Worm (Caenorhabditis elegans) whole organism, young adult: ENCODE measurements around the gene dpf-1.

Source experiments
- B0019.2 ChIP-seq: fragments of 200-800 bp; sonication (Bioruptor generic); conservative IDR thresholded peaks from 2 replicates; pipeline ENCODE4 v1.3.6; 2022; ENCODE audit warnings: missing genetic modification reagents, missing genetic modification characterization, missing compliant biosample characterization
- B0261.1 ChIP-seq: sonication (generic microtip); optimal IDR thresholded peaks from 2 replicates; lab custom pipeline; 2016; ENCODE audit warnings: mild to moderate bottlenecking, missing genetic modification characterization, moderate library complexity, missing compliant biosample characterization
- F23B12.7 ChIP-seq: sonication (generic microtip); optimal IDR thresholded peaks from 2 replicates; lab custom pipeline; 2017; ENCODE audit warnings: missing genetic modification characterization, mild to moderate bottlenecking, missing compliant biosample characterization, antibody characterized with exemption, moderate library complexity; ENCODE audit not compliant: insufficient read depth
- F39B2.1 ChIP-seq: fragments of 200-800 bp; sonication (Bioruptor generic); IDR thresholded peaks from 2 replicates; pipeline ENCODE4 v1.3.6; 2022; ENCODE audit warnings: missing genetic modification reagents, missing genetic modification characterization, missing compliant biosample characterization
- F55B11.4 ChIP-seq: sonication (generic microtip); optimal IDR thresholded peaks from 2 replicates; lab custom pipeline; 2016; ENCODE audit warnings: missing compliant biosample characterization, missing genetic modification characterization, borderline replicate concordance; ENCODE audit not compliant: insufficient read depth
- F57A8.1 ChIP-seq: fragments of 200-800 bp; sonication (Bioruptor generic); optimal IDR thresholded peaks from 2 replicates; lab custom pipeline; 2018; ENCODE audit warnings: mild to moderate bottlenecking, missing genetic modification characterization, moderate library complexity, missing compliant biosample characterization
- Y53F4B.3 ChIP-seq: fragments of 200-800 bp; sonication (Bioruptor generic); IDR thresholded peaks from 2 replicates; pipeline ENCODE4 v1.3.6; 2022; ENCODE audit warnings: missing genetic modification reagents, missing genetic modification characterization, missing compliant biosample characterization
- Y79H2A.3 ChIP-seq: fragments of 200-800 bp; sonication (Bioruptor generic); conservative IDR thresholded peaks from 2 replicates; pipeline ENCODE4 v1.3.6; 2022; ENCODE audit warnings: missing genetic modification reagents, missing genetic modification characterization, missing compliant biosample characterization
- ama-1 ChIP-seq, 3 experiments: fragments of 150-350 bp in 1 of 3; sonication (generic microtip) in 2 of 3; optimal IDR thresholded peaks; 2 replicates each; lab custom pipeline; 2014 to 2018; ENCODE audit warnings: missing biosample characterization in 2 of 3, missing genetic modification characterization in 2 of 3, missing genetic modification reagents in 2 of 3
- aptf-3 ChIP-seq: fragments of 200-800 bp; sonication (Bioruptor generic); IDR thresholded peaks from 2 replicates; pipeline ENCODE4 v1.3.6; 2022; ENCODE audit warnings: missing genetic modification characterization, missing compliant biosample characterization
- athp-1 ChIP-seq: sonication (generic microtip); optimal IDR thresholded peaks from 2 replicates; lab custom pipeline; 2017; ENCODE audit warnings: mild to moderate bottlenecking, missing genetic modification characterization, missing compliant biosample characterization
- attf-3 ChIP-seq: fragments of 200-800 bp; sonication (Bioruptor generic); conservative IDR thresholded peaks from 2 replicates; pipeline ENCODE4 v1.3.6; 2022; ENCODE audit warnings: missing genetic modification reagents, missing genetic modification characterization, missing compliant biosample characterization
- attf-5 ChIP-seq: fragments of 200-800 bp; sonication (Bioruptor generic); optimal IDR thresholded peaks from 2 replicates; lab custom pipeline; 2018; ENCODE audit warnings: mild to moderate bottlenecking, missing genetic modification characterization, missing compliant biosample characterization
- ccch-3 ChIP-seq: fragments of 200-800 bp; sonication (Bioruptor generic); optimal IDR thresholded peaks from 2 replicates; lab custom pipeline; 2018; ENCODE audit warnings: mild to moderate bottlenecking, missing genetic modification characterization, missing compliant biosample characterization
- ceh-79 ChIP-seq: sonication (generic microtip); optimal IDR thresholded peaks from 2 replicates; lab custom pipeline; 2017; ENCODE audit warnings: mild to moderate bottlenecking, missing genetic modification characterization, missing compliant biosample characterization
- efl-1 ChIP-seq: fragments of 150-350 bp; optimal IDR thresholded peaks from 2 replicates; lab custom pipeline; 2014; ENCODE audit warnings: missing biosample characterization, missing genetic modification reagents, missing genetic modification characterization
- egl-44 ChIP-seq: fragments of 200-800 bp; sonication (Bioruptor generic); IDR thresholded peaks from 2 replicates; pipeline ENCODE4 v1.3.6; 2022; ENCODE audit warnings: missing genetic modification reagents, missing genetic modification characterization, missing compliant biosample characterization
- ekl-4 ChIP-seq: fragments of 200-800 bp; sonication (Bioruptor generic); IDR thresholded peaks from 2 replicates; pipeline ENCODE4 v1.3.6; 2022; ENCODE audit warnings: missing genetic modification reagents, missing genetic modification characterization, missing compliant biosample characterization
- fkh-3 ChIP-seq: sonication (generic microtip); optimal IDR thresholded peaks from 2 replicates; lab custom pipeline; 2016; ENCODE audit warnings: mild to moderate bottlenecking, missing genetic modification characterization, missing compliant biosample characterization
- hlh-26 ChIP-seq: fragments of 200-800 bp; sonication (Bioruptor generic); conservative IDR thresholded peaks from 2 replicates; pipeline ENCODE4 v1.3.6; 2022; ENCODE audit warnings: missing genetic modification reagents, missing genetic modification characterization, missing compliant biosample characterization
- hsf-1 ChIP-seq: fragments of 200-800 bp; sonication (Bioruptor generic); IDR thresholded peaks from 2 replicates; pipeline ENCODE4 v1.3.6; 2022; ENCODE audit warnings: missing genetic modification reagents, missing genetic modification characterization, missing compliant biosample characterization
- lag-1 ChIP-seq: fragments of 200-800 bp; sonication (Bioruptor generic); IDR thresholded peaks from 2 replicates; pipeline ENCODE4 v1.3.6; 2022; ENCODE audit warnings: missing genetic modification reagents, missing genetic modification characterization, missing compliant biosample characterization
- lir-1 ChIP-seq: fragments of 200-800 bp; sonication (Bioruptor generic); conservative IDR thresholded peaks from 2 replicates; pipeline ENCODE4 v1.3.6; 2022; ENCODE audit warnings: missing genetic modification reagents, missing genetic modification characterization, missing compliant biosample characterization
- lsy-27 ChIP-seq: sonication (generic microtip); optimal IDR thresholded peaks from 2 replicates; lab custom pipeline; 2017; ENCODE audit warnings: missing genetic modification characterization, mild to moderate bottlenecking, missing compliant biosample characterization, antibody characterized with exemption, missing genotype, borderline replicate concordance; ENCODE audit not compliant: insufficient read depth
- madf-6 ChIP-seq: fragments of 200-800 bp; sonication (Bioruptor generic); IDR thresholded peaks from 2 replicates; pipeline ENCODE4 v1.3.6; 2022; ENCODE audit warnings: missing genetic modification reagents, missing genetic modification characterization, missing compliant biosample characterization
- madf-8 ChIP-seq: fragments of 200-800 bp; sonication (Bioruptor generic); conservative IDR thresholded peaks from 2 replicates; pipeline ENCODE4 v1.3.6; 2022; ENCODE audit warnings: missing genetic modification reagents, missing genetic modification characterization, missing compliant biosample characterization
- mcd-1 ChIP-seq: fragments of 200-800 bp; sonication (Bioruptor generic); IDR thresholded peaks from 2 replicates; pipeline ENCODE4 v1.3.6; 2022; ENCODE audit warnings: missing genetic modification reagents, missing genetic modification characterization, missing compliant biosample characterization
- nfyb-1 ChIP-seq: fragments of 200-800 bp; sonication (Bioruptor generic); IDR thresholded peaks from 2 replicates; pipeline ENCODE4 v1.3.6; 2022; ENCODE audit warnings: missing genetic modification reagents, missing genetic modification characterization, missing compliant biosample characterization
- nhr-27 ChIP-seq: fragments of 200-800 bp; sonication (Bioruptor generic); optimal IDR thresholded peaks from 2 replicates; lab custom pipeline; 2018; ENCODE audit warnings: mild to moderate bottlenecking, missing genetic modification characterization, moderate library complexity, missing compliant biosample characterization
- nhr-80 ChIP-seq: sonication (generic microtip); optimal IDR thresholded peaks from 2 replicates; lab custom pipeline; 2016; ENCODE audit warnings: missing genetic modification characterization, missing compliant biosample characterization
- nhr-90 ChIP-seq: sonication (generic microtip); optimal IDR thresholded peaks from 2 replicates; lab custom pipeline; 2016; ENCODE audit warnings: missing genotype, mild to moderate bottlenecking, missing genetic modification characterization, missing compliant biosample characterization
- pha-4 ChIP-seq: fragments of 150-350 bp; sonication (generic microtip); optimal IDR thresholded peaks from 2 replicates; lab custom pipeline; 2014; ENCODE audit warnings: missing biosample characterization, missing genetic modification reagents, missing genetic modification characterization
- rpc-1 ChIP-seq, 2 experiments: fragments of 150-350 bp in 1 of 2; sonication (generic microtip) in 1 of 2; optimal IDR thresholded peaks; 2 replicates each; lab custom pipeline; 2014 to 2018; ENCODE audit warnings: missing biosample characterization in 1 of 2, missing genetic modification characterization in 1 of 2, missing genetic modification reagents in 1 of 2, missing genotype in 1 of 2
- snpc-4 ChIP-seq, 5 experiments: fragments of 150-350 bp in 1 of 5; sonication (generic microtip) in 4 of 5; optimal IDR thresholded peaks; 2 replicates each; lab custom pipeline; 2014 to 2018; ENCODE audit warnings: missing genetic modification characterization in 5 of 5, missing biosample characterization in 3 of 5, antibody characterized with exemption in 2 of 5, mild to moderate bottlenecking in 2 of 5, missing compliant biosample characterization in 2 of 5, missing genotype in 2 of 5, moderate library complexity in 2 of 5, missing genetic modification reagents in 1 of 5
- somi-1 ChIP-seq: fragments of 200-800 bp; sonication (Bioruptor generic); optimal IDR thresholded peaks from 2 replicates; lab custom pipeline; 2018; ENCODE audit warnings: mild to moderate bottlenecking, missing genetic modification characterization, missing compliant biosample characterization
- tbp1 ChIP-seq: fragments of 200-800 bp; sonication (Bioruptor generic); optimal IDR thresholded peaks from 2 replicates; lab custom pipeline; 2018; ENCODE audit warnings: mild to moderate bottlenecking, missing genetic modification characterization, missing compliant biosample characterization
- unc-62 ChIP-seq: fragments of 150-350 bp; optimal IDR thresholded peaks from 2 replicates; lab custom pipeline; 2014; ENCODE audit warnings: missing biosample characterization, missing genetic modification reagents, missing genetic modification characterization
- ztf-18 ChIP-seq: sonication (generic microtip); optimal IDR thresholded peaks from 2 replicates; lab custom pipeline; 2016; ENCODE audit warnings: missing genotype, mild to moderate bottlenecking, missing genetic modification characterization, missing compliant biosample characterization
- ztf-25 ChIP-seq: fragments of 200-800 bp; sonication (Bioruptor generic); IDR thresholded peaks from 2 replicates; pipeline ENCODE4 v1.3.6; 2022; ENCODE audit warnings: missing genetic modification reagents, missing genetic modification characterization, missing compliant biosample characterization
- ztf-26 ChIP-seq: sonication (generic microtip); optimal IDR thresholded peaks from 2 replicates; lab custom pipeline; 2017; ENCODE audit warnings: missing genetic modification characterization, missing compliant biosample characterization
- ztf-28 ChIP-seq: fragments of 200-800 bp; sonication (Bioruptor generic); IDR thresholded peaks from 2 replicates; pipeline ENCODE4 v1.3.6; 2022; ENCODE audit warnings: missing genetic modification reagents, missing genetic modification characterization, missing compliant biosample characterization

Gene dpf-1

ce11 chrV:15448408-15448807 is 22.7 kb upstream of the dpf-1 start, which contains the start of gene T26H5.4:
Gene T26H5.4, minus strand, starts transcription at chrV:15448701.
- TF ChIP-seq unc-62 (no peak), nhr-80 (peak; percentile 3), F39B2.1 (GFP tag; lab: Robert Waterston, UW) (no peak)

- TF ChIP-seq F23B12.7 (no peak), attf-5 (GFP tag; lab: Kevin White, UChicago) (no peak)
- TF ChIP-seq, all 124 proteins: peak for 0
Observed at ce11 chrV:15448865-15449264, 22.3 kb upstream of the dpf-1 start, which contains the start of gene T26H5.14. Gene T26H5.14, plus strand, starts transcription at chrV:15449165.

ce11 chrV:15451421-15451820 is 19.7 kb upstream of the dpf-1 start, which contains the start of gene srw-33:
Gene srw-33, minus strand, starts transcription at chrV:15451521.
- no peak for TF ChIP-seq pha-4
- no peak for TF ChIP-seq B0019.2 (GFP tag; lab: Robert Waterston, UW)
- no peak for TF ChIP-seq mcd-1 (GFP tag; lab: Robert Waterston, UW)
- no peak for TF ChIP-seq B0261.1 (tag; lab: Kevin White, UChicago)
- TF ChIP-seq ekl-4 = no peak
- TF ChIP-seq efl-1 (GFP tag; lab: Kevin White, UChicago) = no peak
- TF ChIP-seq lir-1 (GFP tag; lab: Robert Waterston, UW) = no peak
- TF ChIP-seq, all 124 proteins: peak for 0

ce11 chrV:15454322-15454721 is 16.8 kb upstream of the dpf-1 start:
- 0 out of 2 replicates have a peak, but pooled peaks have one; percentile 49 for TF ChIP-seq ztf-25 (GFP tag; lab: Robert Waterston, UW)
- TF ChIP-seq F55B11.4 (tag; lab: Kevin White, UChicago) = no peak
- TF ChIP-seq ceh-79 (tag; lab: Kevin White, UChicago) = no peak
- TF ChIP-seq nhr-27 (tag; lab: Kevin White, UChicago) = no peak
- TF ChIP-seq madf-8 (GFP tag; lab: Robert Waterston, UW) = no peak
- peak; percentile 65 for TF ChIP-seq madf-6
- 0 out of 2 replicates have a peak, but pooled peaks have one; percentile 26 for TF ChIP-seq aptf-3 (GFP tag; lab: Robert Waterston, UW)
- TF ChIP-seq athp-1 = peak; percentile 17
- no peak for TF ChIP-seq F57A8.1 (GFP tag; lab: Kevin White, UChicago)
- TF ChIP-seq lsy-27 (tag; lab: Kevin White, UChicago) = no peak
- TF ChIP-seq ztf-18 = peak; percentile 31
- TF ChIP-seq Y79H2A.3 (GFP tag; lab: Robert Waterston, UW) = no peak
- no peak for TF ChIP-seq snpc-4 (GFP tag; optimal IDR thresholded peaks at IDR 0.05; lab: Kevin White, UChicago)
- no peak for TF ChIP-seq snpc-4 (tag; optimal IDR thresholded peaks at IDR 0.05; lab: Kevin White, UChicago)
- TF ChIP-seq lag-1 (GFP tag; lab: Robert Waterston, UW) = 0 out of 2 replicates have a peak, but pooled peaks have one; percentile 30
- peak; percentile 2 for TF ChIP-seq somi-1 (GFP tag; lab: Kevin White, UChicago)
- no peak; the same call in 1 of the 2 replicates for TF ChIP-seq F39B2.1 (GFP tag; lab: Robert Waterston, UW)
- peak; percentile 32 for TF ChIP-seq fkh-3 (tag; lab: Kevin White, UChicago)
- peak; percentile 22 for TF ChIP-seq attf-5 (GFP tag; lab: Kevin White, UChicago)
- TF ChIP-seq ztf-28 (GFP tag; lab: Robert Waterston, UW) = peak; percentile 44; the same call in 1 of the 2 replicates
- no peak for TF ChIP-seq nfyb-1 (GFP tag; lab: Robert Waterston, UW)
- peak; percentile 86 for TF ChIP-seq tbp1 (GFP tag; lab: Kevin White, UChicago)
- TF ChIP-seq rpc-1 (optimal IDR thresholded peaks at IDR 0.05; lab: Kevin White, UChicago) = peak; percentile 60
- peak; percentile 78 for TF ChIP-seq rpc-1 (tag; optimal IDR thresholded peaks at IDR 0.05; lab: Kevin White, UChicago)
- peak; percentile 67; the same call in 1 of the 2 replicates for TF ChIP-seq egl-44 (GFP tag; lab: Robert Waterston, UW)
- TF ChIP-seq hsf-1 (GFP tag; lab: Robert Waterston, UW) = 0 out of 2 replicates have a peak, but pooled peaks have one; percentile 51
- 0 out of 2 replicates have a peak, but pooled peaks have one; percentile 28 for TF ChIP-seq Y53F4B.3
- no peak for TF ChIP-seq ama-1 (optimal IDR thresholded peaks at IDR 0.05; lab: Kevin White, UChicago)
- no peak for TF ChIP-seq ama-1 (GFP tag; optimal IDR thresholded peaks at IDR 0.05; lab: Kevin White, UChicago)
- peak; percentile 23 for TF ChIP-seq nhr-90 (tag; lab: Kevin White, UChicago)
- no peak for TF ChIP-seq ccch-3 (GFP tag; lab: Kevin White, UChicago)
- TF ChIP-seq ztf-26 (tag; lab: Kevin White, UChicago) = no peak
- no peak for TF ChIP-seq attf-3 (GFP tag; lab: Robert Waterston, UW)
- no peak for TF ChIP-seq hlh-26 (GFP tag; lab: Robert Waterston, UW)
